Fruit fly (Drosophila melanogaster) whole organism, wandering third instar larva: Measurements from ENCODE around the gene CG10657.

Experiments
- Abd-B ChIP-seq: fragments of >200 bp; optimal IDR thresholded peaks from 2 replicates; lab custom pipeline; 2017; ENCODE audit warnings: missing biosample characterization, missing genetic modification characterization
- CG32264 ChIP-seq: fragments of 200-800 bp; sonication (Bioruptor generic); optimal IDR thresholded peaks from 2 replicates; lab custom pipeline; 2016; ENCODE audit warnings: missing biosample characterization, missing genetic modification characterization
- CG9705 ChIP-seq: fragments of 200-800 bp; sonication (Bioruptor generic); optimal IDR thresholded peaks from 2 replicates; lab custom pipeline; 2018; ENCODE audit warnings: missing biosample characterization, mild to moderate bottlenecking, missing genetic modification characterization
- CrebA ChIP-seq: fragments of 200-800 bp; sonication (Bioruptor generic); optimal IDR thresholded peaks from 2 replicates; lab custom pipeline; 2016; ENCODE audit warnings: missing biosample characterization, mild to moderate bottlenecking, missing genetic modification characterization, borderline replicate concordance
- Dfd ChIP-seq: fragments of >200 bp; optimal IDR thresholded peaks from 2 replicates; lab custom pipeline; 2017; ENCODE audit warnings: missing biosample characterization, missing genetic modification characterization
- Dif ChIP-seq: fragments of 200-275, 200-300 bp; sonication (Bioruptor generic); optimal IDR thresholded peaks from 2 replicates; lab custom pipeline; 2018; ENCODE audit warnings: missing biosample characterization, missing genetic modification characterization; ENCODE audit not compliant: partially characterized antibody
- GATAd ChIP-seq: sonication (Bioruptor generic); optimal IDR thresholded peaks from 2 replicates; lab custom pipeline; 2016; ENCODE audit warnings: missing biosample characterization, missing genetic modification characterization
- HLH106 ChIP-seq: fragments of 200-800 bp; optimal IDR thresholded peaks from 3 replicates; lab custom pipeline; 2019; ENCODE audit warnings: missing biosample characterization, mild to moderate bottlenecking, missing genetic modification characterization, moderate library complexity
- Hnf4 ChIP-seq: fragments of 200-800 bp; sonication (Bioruptor generic); optimal IDR thresholded peaks from 2 replicates; lab custom pipeline; 2016; ENCODE audit warnings: missing biosample characterization, mild to moderate bottlenecking, missing genetic modification characterization
- Hr78 ChIP-seq: fragments of >200 bp; optimal IDR thresholded peaks from 2 replicates; lab custom pipeline; 2017; ENCODE audit warnings: missing biosample characterization, missing genetic modification characterization
- Hr83 ChIP-seq: fragments of 200-300 bp; sonication (Bioruptor generic); optimal IDR thresholded peaks from 2 replicates; lab custom pipeline; 2016; ENCODE audit warnings: missing biosample characterization, mild to moderate bottlenecking, missing genetic modification characterization, moderate library complexity; ENCODE audit not compliant: poor library complexity, severe bottlenecking
- Jra ChIP-seq: sonication (Bioruptor generic); optimal IDR thresholded peaks from 2 replicates; lab custom pipeline; 2016; ENCODE audit warnings: missing biosample characterization, missing genetic modification characterization
- Mio ChIP-seq: sonication (Bioruptor generic); optimal IDR thresholded peaks from 2 replicates; lab custom pipeline; 2016; ENCODE audit warnings: missing biosample characterization, missing genetic modification characterization
- Myc ChIP-seq: fragments of >200 bp; optimal IDR thresholded peaks from 2 replicates; lab custom pipeline; 2017
- N ChIP-seq: fragments of >200 bp; optimal IDR thresholded peaks from 2 replicates; lab custom pipeline; 2018; ENCODE audit warnings: missing biosample characterization, missing external identifiers, missing genetic modification characterization
- OdsH ChIP-seq: fragments of 200-800 bp; sonication (Bioruptor generic); optimal IDR thresholded peaks from 2 replicates; lab custom pipeline; 2016; ENCODE audit warnings: missing biosample characterization, mild to moderate bottlenecking, missing genetic modification characterization
- Rel ChIP-seq, 2 experiments: fragments of 200-800 bp; sonication (Bioruptor generic) in 1 of 2; optimal IDR thresholded peaks; 2 replicates in 1 of 2; 3 replicates in 1 of 2; lab custom pipeline; 2016 to 2019; ENCODE audit warnings: mild to moderate bottlenecking in 2 of 2, missing biosample characterization in 2 of 2, missing genetic modification characterization in 2 of 2, moderate library complexity in 1 of 2
- Sp1 ChIP-seq: fragments of 200-800 bp; sonication (Bioruptor generic); optimal IDR thresholded peaks from 3 replicates; lab custom pipeline; 2019; ENCODE audit warnings: missing biosample characterization, mild to moderate bottlenecking, missing genetic modification characterization, moderate library complexity
- Vsx2 ChIP-seq: fragments of 200-300, 225-300 bp; sonication (Bioruptor generic); optimal IDR thresholded peaks from 2 replicates; lab custom pipeline; 2018; ENCODE audit warnings: missing biosample characterization, missing genetic modification characterization; ENCODE audit not compliant: partially characterized antibody
- br ChIP-seq: fragments of 200-800 bp; sonication (Bioruptor generic); optimal IDR thresholded peaks from 2 replicates; lab custom pipeline; 2016; ENCODE audit warnings: missing biosample characterization, missing genetic modification characterization
- brk ChIP-seq: fragments of 200-800 bp; sonication (Bioruptor generic); optimal IDR thresholded peaks from 2 replicates; lab custom pipeline; 2016; ENCODE audit warnings: missing biosample characterization, mild to moderate bottlenecking, missing genetic modification characterization
- dl ChIP-seq, 2 experiments: fragments of 175-275, 200-275 bp in 1 of 2; fragments of 200-275 bp in 1 of 2; sonication (Bioruptor generic); optimal IDR thresholded peaks; lab custom pipeline; 2018; ENCODE audit warnings: mild to moderate bottlenecking in 2 of 2, missing biosample characterization in 2 of 2, missing genetic modification characterization in 2 of 2, moderate library complexity in 2 of 2; ENCODE audit not compliant: partially characterized antibody in 2 of 2, insufficient read depth in 1 of 2
- dmrt93B ChIP-seq: fragments of 200-800 bp; sonication (Bioruptor generic); optimal IDR thresholded peaks from 2 replicates; lab custom pipeline; 2018; ENCODE audit warnings: missing biosample characterization, mild to moderate bottlenecking, missing genetic modification characterization
- dsf ChIP-seq: sonication (Bioruptor generic); optimal IDR thresholded peaks from 2 replicates; lab custom pipeline; 2016; ENCODE audit warnings: missing biosample characterization, missing genetic modification characterization, borderline replicate concordance
- ey ChIP-seq: fragments of 200-800 bp; sonication (Bioruptor generic); optimal IDR thresholded peaks from 2 replicates; lab custom pipeline; 2016; ENCODE audit warnings: missing biosample characterization, missing genetic modification characterization
- foxo ChIP-seq, 2 experiments: fragments of 200-800 bp; sonication (Bioruptor generic); optimal IDR thresholded peaks; 2 replicates in 1 of 2; 3 replicates in 1 of 2; lab custom pipeline; 2016 to 2017; ENCODE audit warnings: missing biosample characterization in 2 of 2, missing genetic modification characterization in 2 of 2
- fru ChIP-seq: fragments of 200-800 bp; sonication (Bioruptor generic); optimal IDR thresholded peaks from 3 replicates; lab custom pipeline; 2016; ENCODE audit warnings: missing biosample characterization, mild to moderate bottlenecking, missing genetic modification characterization
- h ChIP-seq: fragments of 200-800 bp; sonication (Bioruptor generic); optimal IDR thresholded peaks from 3 replicates; lab custom pipeline; 2016; ENCODE audit warnings: missing biosample characterization, mild to moderate bottlenecking, missing genetic modification characterization
- jim ChIP-seq: fragments of 175-275, 200-325 bp; sonication (Bioruptor generic); optimal IDR thresholded peaks from 2 replicates; lab custom pipeline; 2016; ENCODE audit warnings: missing biosample characterization, mild to moderate bottlenecking, missing genetic modification characterization
- lola ChIP-seq: fragments of >200 bp; optimal IDR thresholded peaks from 2 replicates; lab custom pipeline; 2017; ENCODE audit warnings: missing biosample characterization, missing genetic modification characterization
- pan ChIP-seq: fragments of >200 bp; optimal IDR thresholded peaks from 2 replicates; lab custom pipeline; 2017
- psq ChIP-seq: fragments of 200-800 bp; sonication (Bioruptor generic); optimal IDR thresholded peaks from 3 replicates; lab custom pipeline; 2017; ENCODE audit warnings: missing biosample characterization, mild to moderate bottlenecking, missing genetic modification characterization, moderate library complexity
- rgr ChIP-seq: fragments of 200-800 bp; sonication (Bioruptor generic); optimal IDR thresholded peaks from 3 replicates; lab custom pipeline; 2016; ENCODE audit warnings: missing biosample characterization, mild to moderate bottlenecking, missing genetic modification characterization
- sage ChIP-seq: fragments of 200-800 bp; sonication (Bioruptor generic); optimal IDR thresholded peaks from 2 replicates; lab custom pipeline; 2016; ENCODE audit warnings: missing biosample characterization, mild to moderate bottlenecking, missing genetic modification characterization
- sv ChIP-seq: fragments of 200-800 bp; sonication (Bioruptor generic); optimal IDR thresholded peaks from 3 replicates; lab custom pipeline; 2016; ENCODE audit warnings: missing biosample characterization, missing genetic modification characterization
- tai ChIP-seq: sonication (Bioruptor generic); optimal IDR thresholded peaks from 2 replicates; lab custom pipeline; 2016; ENCODE audit warnings: missing biosample characterization, missing genetic modification characterization
- usp ChIP-seq: fragments of >200 bp; optimal IDR thresholded peaks from 2 replicates; lab custom pipeline; 2017; ENCODE audit warnings: missing biosample characterization, missing genetic modification characterization
- woc ChIP-seq: sonication (Bioruptor generic); optimal IDR thresholded peaks from 2 replicates; lab custom pipeline; 2016; ENCODE audit warnings: missing biosample characterization, mild to moderate bottlenecking, missing genetic modification characterization

The CG10657 gene

dm6 chr3L:12532220-12532619 is 35.2 kb upstream of the CG10657 start:
- TF ChIP-seq OdsH, result no peak
- TF ChIP-seq Sp1 (GFP tag; lab: Kevin White, UChicago), result no peak
- TF ChIP-seq Hr78 (GFP tag; lab: Kevin White, UChicago), result no peak
- no peak for TF ChIP-seq CG9705 (GFP tag; lab: Kevin White, UChicago)
- TF ChIP-seq woc, result no peak
- no peak for TF ChIP-seq lola
- TF ChIP-seq brk, result no peak
- TF ChIP-seq rgr (GFP tag; lab: Kevin White, UChicago), result no peak
- TF ChIP-seq N (GFP tag; lab: Kevin White, UChicago), result no peak
- TF ChIP-seq dl (GFP tag; optimal IDR thresholded peaks at IDR 0.05; lab: Kevin White, UChicago; ENCODE audit: insufficient read depth in 1 of 2, partially characterized antibody in 2 of 2), result no peak
- no peak for TF ChIP-seq foxo (GFP tag; optimal IDR thresholded peaks at IDR 0.05; lab: Kevin White, UChicago)
- no peak for TF ChIP-seq CG32264 (GFP tag; lab: Kevin White, UChicago)
- TF ChIP-seq GATAd (GFP tag; lab: Kevin White, UChicago), result no peak
- TF ChIP-seq h (GFP tag; lab: Kevin White, UChicago), result no peak
- TF ChIP-seq sv, result no peak
- no peak for TF ChIP-seq br (GFP tag; lab: Kevin White, UChicago)
- TF ChIP-seq sage (GFP tag; lab: Kevin White, UChicago), result no peak
- TF ChIP-seq jim (GFP tag; lab: Kevin White, UChicago), result no peak

- TF ChIP-seq Myc (lab: Kevin White, UChicago) (no peak), dmrt93B (GFP tag; lab: Kevin White, UChicago) (no peak), woc (no peak), foxo (GFP tag; optimal IDR thresholded peaks at IDR 0.05; lab: Kevin White, UChicago) (no peak), h (GFP tag; lab: Kevin White, UChicago) (peak; percentile 11), lola (no peak), CG9705 (GFP tag; lab: Kevin White, UChicago) (no peak), N (GFP tag; lab: Kevin White, UChicago) (no peak), Vsx2 (GFP tag; lab: Kevin White, UChicago) (no peak), CrebA (GFP tag; lab: Kevin White, UChicago) (no peak), OdsH (no peak), psq (GFP tag; lab: Kevin White, UChicago) (no peak), Mio (no peak), ey (no peak), Sp1 (GFP tag; lab: Kevin White, UChicago) (peak; percentile 21), Jra (GFP tag; lab: Kevin White, UChicago) (no peak), Hnf4 (GFP tag; lab: Kevin White, UChicago) (no peak), Rel (GFP tag; optimal IDR thresholded peaks at IDR 0.05; lab: Kevin White, UChicago) (no peak), Rel (tag; optimal IDR thresholded peaks at IDR 0.05; lab: Kevin White, UChicago) (peak; percentile 63), HLH106 (no peak)
These were observed 33.0 kb upstream of the CG10657 start, which contains the start of gene nst for dm6 chr3L:12530044-12530443. Gene nst, minus strand, starts transcription at chr3L:12530171.

- peak in 1 of 2 experiments; percentile 77 for TF ChIP-seq foxo (GFP tag; optimal IDR thresholded peaks at IDR 0.05; lab: Kevin White, UChicago)
- TF ChIP-seq Dfd (GFP tag; lab: Kevin White, UChicago), result no peak
- peak; percentile 9 for TF ChIP-seq Hr83 (GFP tag; lab: Kevin White, UChicago)
- TF ChIP-seq OdsH, result peak; percentile 55
- TF ChIP-seq Abd-B (GFP tag; lab: Kevin White, UChicago), result no peak
- peak; percentile 27 for TF ChIP-seq CG32264 (GFP tag; lab: Kevin White, UChicago)
- TF ChIP-seq jim (GFP tag; lab: Kevin White, UChicago), result no peak
- peak; percentile 39 for TF ChIP-seq woc
- TF ChIP-seq sv, result no peak
- peak; percentile 22 for TF ChIP-seq psq (GFP tag; lab: Kevin White, UChicago)
- no peak for TF ChIP-seq Rel (GFP tag; optimal IDR thresholded peaks at IDR 0.05; lab: Kevin White, UChicago)
- no peak for TF ChIP-seq Rel (tag; optimal IDR thresholded peaks at IDR 0.05; lab: Kevin White, UChicago)
- TF ChIP-seq lola, result no peak
- peak; percentile 41 for TF ChIP-seq HLH106
- no peak for TF ChIP-seq GATAd (GFP tag; lab: Kevin White, UChicago)
- TF ChIP-seq Myc (lab: Kevin White, UChicago), result no peak
- peak; percentile 61 for TF ChIP-seq fru (GFP tag; lab: Kevin White, UChicago)
- TF ChIP-seq sage (GFP tag; lab: Kevin White, UChicago), result no peak
- TF ChIP-seq rgr (GFP tag; lab: Kevin White, UChicago), result peak; percentile 63
- no peak for TF ChIP-seq CG9705 (GFP tag; lab: Kevin White, UChicago)
- no peak for TF ChIP-seq Vsx2 (GFP tag; lab: Kevin White, UChicago)
- no peak for TF ChIP-seq dl (GFP tag; optimal IDR thresholded peaks at IDR 0.05; lab: Kevin White, UChicago; ENCODE audit: insufficient read depth in 1 of 2, partially characterized antibody in 2 of 2)
- peak; percentile 44 for TF ChIP-seq h (GFP tag; lab: Kevin White, UChicago)
- no peak for TF ChIP-seq Mio
- TF ChIP-seq tai, result no peak
- no peak for TF ChIP-seq brk
- TF ChIP-seq br (GFP tag; lab: Kevin White, UChicago), result peak; percentile 61
- TF ChIP-seq CrebA (GFP tag; lab: Kevin White, UChicago), result no peak
- TF ChIP-seq pan, result no peak
- no peak for TF ChIP-seq Hr78 (GFP tag; lab: Kevin White, UChicago)
- TF ChIP-seq N (GFP tag; lab: Kevin White, UChicago), result no peak
- TF ChIP-seq Hnf4 (GFP tag; lab: Kevin White, UChicago), result peak; percentile 64
- TF ChIP-seq dmrt93B (GFP tag; lab: Kevin White, UChicago), result no peak
- no peak for TF ChIP-seq usp (GFP tag; lab: Kevin White, UChicago)
- peak; percentile 68 for TF ChIP-seq Jra (GFP tag; lab: Kevin White, UChicago)
- TF ChIP-seq Sp1 (GFP tag; lab: Kevin White, UChicago), result peak; percentile 47
- no peak for TF ChIP-seq Dif
- TF ChIP-seq ey, result peak; percentile 54
- TF ChIP-seq dsf, result no peak
These were observed 32.5 kb upstream of the CG10657 start for dm6 chr3L:12529431-12530007.
